Fruit fly (Drosophila melanogaster) whole organism, wandering third instar larva: Measurements from ENCODE around the gene mldr.

Experiments used
- Abd-B ChIP-seq: fragments of >200 bp; optimal IDR thresholded peaks from 2 replicates; lab custom pipeline; 2017; ENCODE audit warnings: missing biosample characterization, missing genetic modification characterization
- CG32264 ChIP-seq: fragments of 200-800 bp; sonication (Bioruptor generic); optimal IDR thresholded peaks from 2 replicates; lab custom pipeline; 2016; ENCODE audit warnings: missing biosample characterization, missing genetic modification characterization
- CG9705 ChIP-seq: fragments of 200-800 bp; sonication (Bioruptor generic); optimal IDR thresholded peaks from 2 replicates; lab custom pipeline; 2018; ENCODE audit warnings: missing biosample characterization, mild to moderate bottlenecking, missing genetic modification characterization
- CrebA ChIP-seq: fragments of 200-800 bp; sonication (Bioruptor generic); optimal IDR thresholded peaks from 2 replicates; lab custom pipeline; 2016; ENCODE audit warnings: missing biosample characterization, mild to moderate bottlenecking, missing genetic modification characterization, borderline replicate concordance
- Dfd ChIP-seq: fragments of >200 bp; optimal IDR thresholded peaks from 2 replicates; lab custom pipeline; 2017; ENCODE audit warnings: missing biosample characterization, missing genetic modification characterization
- Dif ChIP-seq: fragments of 200-275, 200-300 bp; sonication (Bioruptor generic); optimal IDR thresholded peaks from 2 replicates; lab custom pipeline; 2018; ENCODE audit warnings: missing biosample characterization, missing genetic modification characterization; ENCODE audit not compliant: partially characterized antibody
- GATAd ChIP-seq: sonication (Bioruptor generic); optimal IDR thresholded peaks from 2 replicates; lab custom pipeline; 2016; ENCODE audit warnings: missing biosample characterization, missing genetic modification characterization
- HLH106 ChIP-seq: fragments of 200-800 bp; optimal IDR thresholded peaks from 3 replicates; lab custom pipeline; 2019; ENCODE audit warnings: missing biosample characterization, mild to moderate bottlenecking, missing genetic modification characterization, moderate library complexity
- Hnf4 ChIP-seq: fragments of 200-800 bp; sonication (Bioruptor generic); optimal IDR thresholded peaks from 2 replicates; lab custom pipeline; 2016; ENCODE audit warnings: missing biosample characterization, mild to moderate bottlenecking, missing genetic modification characterization
- Hr78 ChIP-seq: fragments of >200 bp; optimal IDR thresholded peaks from 2 replicates; lab custom pipeline; 2017; ENCODE audit warnings: missing biosample characterization, missing genetic modification characterization
- Hr83 ChIP-seq: fragments of 200-300 bp; sonication (Bioruptor generic); optimal IDR thresholded peaks from 2 replicates; lab custom pipeline; 2016; ENCODE audit warnings: missing biosample characterization, mild to moderate bottlenecking, missing genetic modification characterization, moderate library complexity; ENCODE audit not compliant: poor library complexity, severe bottlenecking
- Jra ChIP-seq: sonication (Bioruptor generic); optimal IDR thresholded peaks from 2 replicates; lab custom pipeline; 2016; ENCODE audit warnings: missing biosample characterization, missing genetic modification characterization
- Mio ChIP-seq: sonication (Bioruptor generic); optimal IDR thresholded peaks from 2 replicates; lab custom pipeline; 2016; ENCODE audit warnings: missing biosample characterization, missing genetic modification characterization
- Myc ChIP-seq: fragments of >200 bp; optimal IDR thresholded peaks from 2 replicates; lab custom pipeline; 2017
- N ChIP-seq: fragments of >200 bp; optimal IDR thresholded peaks from 2 replicates; lab custom pipeline; 2018; ENCODE audit warnings: missing biosample characterization, missing external identifiers, missing genetic modification characterization
- OdsH ChIP-seq: fragments of 200-800 bp; sonication (Bioruptor generic); optimal IDR thresholded peaks from 2 replicates; lab custom pipeline; 2016; ENCODE audit warnings: missing biosample characterization, mild to moderate bottlenecking, missing genetic modification characterization
- Rel ChIP-seq, 2 experiments: fragments of 200-800 bp; sonication (Bioruptor generic) in 1 of 2; optimal IDR thresholded peaks; 2 replicates in 1 of 2; 3 replicates in 1 of 2; lab custom pipeline; 2016 to 2019; ENCODE audit warnings: mild to moderate bottlenecking in 2 of 2, missing biosample characterization in 2 of 2, missing genetic modification characterization in 2 of 2, moderate library complexity in 1 of 2
- Sp1 ChIP-seq: fragments of 200-800 bp; sonication (Bioruptor generic); optimal IDR thresholded peaks from 3 replicates; lab custom pipeline; 2019; ENCODE audit warnings: missing biosample characterization, mild to moderate bottlenecking, missing genetic modification characterization, moderate library complexity
- Vsx2 ChIP-seq: fragments of 200-300, 225-300 bp; sonication (Bioruptor generic); optimal IDR thresholded peaks from 2 replicates; lab custom pipeline; 2018; ENCODE audit warnings: missing biosample characterization, missing genetic modification characterization; ENCODE audit not compliant: partially characterized antibody
- br ChIP-seq: fragments of 200-800 bp; sonication (Bioruptor generic); optimal IDR thresholded peaks from 2 replicates; lab custom pipeline; 2016; ENCODE audit warnings: missing biosample characterization, missing genetic modification characterization
- brk ChIP-seq: fragments of 200-800 bp; sonication (Bioruptor generic); optimal IDR thresholded peaks from 2 replicates; lab custom pipeline; 2016; ENCODE audit warnings: missing biosample characterization, mild to moderate bottlenecking, missing genetic modification characterization
- dmrt93B ChIP-seq: fragments of 200-800 bp; sonication (Bioruptor generic); optimal IDR thresholded peaks from 2 replicates; lab custom pipeline; 2018; ENCODE audit warnings: missing biosample characterization, mild to moderate bottlenecking, missing genetic modification characterization
- dsf ChIP-seq: sonication (Bioruptor generic); optimal IDR thresholded peaks from 2 replicates; lab custom pipeline; 2016; ENCODE audit warnings: missing biosample characterization, missing genetic modification characterization, borderline replicate concordance
- foxo ChIP-seq, 2 experiments: fragments of 200-800 bp; sonication (Bioruptor generic); optimal IDR thresholded peaks; 2 replicates in 1 of 2; 3 replicates in 1 of 2; lab custom pipeline; 2016 to 2017; ENCODE audit warnings: missing biosample characterization in 2 of 2, missing genetic modification characterization in 2 of 2
- fru ChIP-seq: fragments of 200-800 bp; sonication (Bioruptor generic); optimal IDR thresholded peaks from 3 replicates; lab custom pipeline; 2016; ENCODE audit warnings: missing biosample characterization, mild to moderate bottlenecking, missing genetic modification characterization
- h ChIP-seq: fragments of 200-800 bp; sonication (Bioruptor generic); optimal IDR thresholded peaks from 3 replicates; lab custom pipeline; 2016; ENCODE audit warnings: missing biosample characterization, mild to moderate bottlenecking, missing genetic modification characterization
- jim ChIP-seq: fragments of 175-275, 200-325 bp; sonication (Bioruptor generic); optimal IDR thresholded peaks from 2 replicates; lab custom pipeline; 2016; ENCODE audit warnings: missing biosample characterization, mild to moderate bottlenecking, missing genetic modification characterization
- lola ChIP-seq: fragments of >200 bp; optimal IDR thresholded peaks from 2 replicates; lab custom pipeline; 2017; ENCODE audit warnings: missing biosample characterization, missing genetic modification characterization
- pan ChIP-seq: fragments of >200 bp; optimal IDR thresholded peaks from 2 replicates; lab custom pipeline; 2017
- rgr ChIP-seq: fragments of 200-800 bp; sonication (Bioruptor generic); optimal IDR thresholded peaks from 3 replicates; lab custom pipeline; 2016; ENCODE audit warnings: missing biosample characterization, mild to moderate bottlenecking, missing genetic modification characterization
- sage ChIP-seq: fragments of 200-800 bp; sonication (Bioruptor generic); optimal IDR thresholded peaks from 2 replicates; lab custom pipeline; 2016; ENCODE audit warnings: missing biosample characterization, mild to moderate bottlenecking, missing genetic modification characterization
- sv ChIP-seq: fragments of 200-800 bp; sonication (Bioruptor generic); optimal IDR thresholded peaks from 3 replicates; lab custom pipeline; 2016; ENCODE audit warnings: missing biosample characterization, missing genetic modification characterization
- woc ChIP-seq: sonication (Bioruptor generic); optimal IDR thresholded peaks from 2 replicates; lab custom pipeline; 2016; ENCODE audit warnings: missing biosample characterization, mild to moderate bottlenecking, missing genetic modification characterization

mldr gene

DNA sequence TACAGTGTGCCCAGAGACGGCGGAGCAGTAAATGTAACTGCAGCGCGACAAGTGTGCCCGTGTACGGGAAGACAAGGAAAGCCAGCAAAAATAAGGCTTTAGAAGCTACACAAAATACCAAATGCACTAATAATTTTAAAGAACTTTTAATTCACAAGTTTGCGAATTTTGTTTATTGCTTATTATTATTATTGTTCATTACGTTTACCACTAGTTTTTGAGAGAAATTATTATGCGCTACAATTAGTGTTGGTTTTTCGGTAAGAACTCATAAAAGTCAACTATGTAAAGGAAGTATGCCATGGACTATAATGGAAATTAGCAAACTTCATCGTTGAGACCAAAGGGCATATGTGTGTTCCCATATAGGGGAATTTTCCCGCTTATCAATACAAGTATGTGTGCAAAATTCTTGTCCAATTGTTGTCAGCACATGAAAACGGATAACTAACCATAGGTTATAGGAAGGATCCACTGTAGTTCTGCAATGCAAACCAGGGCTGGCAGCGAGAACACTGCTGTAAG lies 23.9 kb upstream of the mldr start, which contains the start of gene schlank (continued):
- TF ChIP-seq brk (no peak), Myc (lab: Kevin White, UChicago) (no peak), GATAd (GFP tag; lab: Kevin White, UChicago) (no peak)

DNA sequence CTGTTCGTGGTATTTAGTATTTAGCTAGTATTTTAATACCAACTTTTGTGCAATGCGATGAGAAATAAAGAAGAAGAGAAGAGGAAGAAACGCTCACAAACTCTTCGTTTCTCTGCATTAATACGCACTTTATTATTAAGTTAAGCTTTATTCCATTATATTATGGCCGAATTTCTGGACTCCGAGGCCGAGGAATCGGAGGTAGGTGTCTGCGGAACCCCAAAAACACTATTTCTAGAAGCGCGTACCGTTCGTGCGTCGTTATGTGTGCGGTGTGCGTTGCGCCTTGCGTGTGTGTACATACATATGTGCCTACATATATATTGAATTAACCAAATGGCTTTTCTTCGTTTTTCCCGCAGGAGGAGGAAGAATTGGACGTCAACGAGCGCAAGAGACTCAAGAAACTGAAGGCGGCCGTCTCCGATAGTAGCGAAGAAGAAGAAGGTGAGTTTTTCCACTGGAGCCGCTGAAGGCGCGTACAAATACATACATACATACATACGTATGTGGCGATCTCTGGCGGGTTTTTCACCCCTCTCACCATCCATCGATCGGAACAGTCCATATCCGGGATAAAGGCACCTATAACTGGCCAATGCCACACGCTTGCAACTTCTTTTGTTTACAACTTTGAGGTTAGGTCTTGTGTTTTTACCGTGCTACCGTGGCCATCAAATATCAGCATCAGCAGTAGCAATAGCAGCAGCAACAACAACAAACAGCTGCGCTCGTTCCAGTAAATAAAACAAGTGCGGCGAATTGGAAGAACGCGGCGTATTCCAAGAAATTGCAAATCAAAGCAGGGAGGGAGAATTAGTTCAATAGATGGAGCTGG lies 23.1 kb upstream of the mldr start, which contains the start of gene Spt6:
Spt6 (plus strand) TSS at position 53 of the 838 bp plus-strand sequence.
- TF ChIP-seq Dif (GFP tag; lab: Kevin White, UChicago) (no peak), Sp1 (GFP tag; lab: Kevin White, UChicago) (no peak), Abd-B (GFP tag; lab: Kevin White, UChicago) (no peak), CG9705 (no peak), dmrt93B (GFP tag; lab: Kevin White, UChicago) (no peak), HLH106 (tag; lab: Kevin White, UChicago) (no peak), Rel (GFP tag; optimal IDR thresholded peaks at IDR 0.05; lab: Kevin White, UChicago) (no peak), Rel (tag; optimal IDR thresholded peaks at IDR 0.05; lab: Kevin White, UChicago) (peak; percentile 3), Mio (GFP tag; lab: Kevin White, UChicago) (no peak), Hnf4 (GFP tag; lab: Kevin White, UChicago) (no peak)

DNA sequence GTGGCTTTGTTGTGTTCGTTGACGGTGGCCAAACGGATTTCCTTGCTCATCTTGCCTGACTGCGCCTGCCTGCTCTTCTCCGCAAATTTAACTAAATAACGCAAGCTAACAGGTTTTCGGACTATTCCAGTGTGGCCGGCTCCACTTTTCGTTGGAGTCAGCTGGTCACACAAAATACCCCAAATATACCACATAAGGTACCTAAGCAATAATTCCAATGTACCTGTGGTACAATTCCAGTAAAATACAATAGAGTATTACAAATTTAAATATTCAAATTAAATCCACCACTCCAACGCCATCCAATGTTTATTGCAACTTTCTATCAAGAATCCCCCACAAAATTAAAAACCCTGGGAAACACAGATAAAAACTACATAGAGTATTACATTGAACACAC lies 14.5 kb upstream of the mldr start, which contains the start of gene CG3566:
CG3566 (minus strand) TSS at position 135 of the 400 bp plus-strand sequence.
- TF ChIP-seq Myc (lab: Kevin White, UChicago) (peak; percentile 66), CG9705 (no peak), fru (GFP tag; lab: Kevin White, UChicago) (peak; percentile 37), lola (GFP tag; lab: Kevin White, UChicago) (no peak), foxo (GFP tag; optimal IDR thresholded peaks at IDR 0.05; lab: Kevin White, UChicago) (peak in 1 of 2 experiments; percentile 27), Hr83 (GFP tag; lab: Kevin White, UChicago) (peak; percentile 16), woc (GFP tag; lab: Kevin White, UChicago) (peak; percentile 73), Rel (GFP tag; optimal IDR thresholded peaks at IDR 0.05; lab: Kevin White, UChicago) (no peak), Rel (tag; optimal IDR thresholded peaks at IDR 0.05; lab: Kevin White, UChicago) (peak; percentile 80), Sp1 (GFP tag; lab: Kevin White, UChicago) (peak; percentile 13), rgr (GFP tag; lab: Kevin White, UChicago) (peak; percentile 11), Vsx2 (no peak)

DNA sequence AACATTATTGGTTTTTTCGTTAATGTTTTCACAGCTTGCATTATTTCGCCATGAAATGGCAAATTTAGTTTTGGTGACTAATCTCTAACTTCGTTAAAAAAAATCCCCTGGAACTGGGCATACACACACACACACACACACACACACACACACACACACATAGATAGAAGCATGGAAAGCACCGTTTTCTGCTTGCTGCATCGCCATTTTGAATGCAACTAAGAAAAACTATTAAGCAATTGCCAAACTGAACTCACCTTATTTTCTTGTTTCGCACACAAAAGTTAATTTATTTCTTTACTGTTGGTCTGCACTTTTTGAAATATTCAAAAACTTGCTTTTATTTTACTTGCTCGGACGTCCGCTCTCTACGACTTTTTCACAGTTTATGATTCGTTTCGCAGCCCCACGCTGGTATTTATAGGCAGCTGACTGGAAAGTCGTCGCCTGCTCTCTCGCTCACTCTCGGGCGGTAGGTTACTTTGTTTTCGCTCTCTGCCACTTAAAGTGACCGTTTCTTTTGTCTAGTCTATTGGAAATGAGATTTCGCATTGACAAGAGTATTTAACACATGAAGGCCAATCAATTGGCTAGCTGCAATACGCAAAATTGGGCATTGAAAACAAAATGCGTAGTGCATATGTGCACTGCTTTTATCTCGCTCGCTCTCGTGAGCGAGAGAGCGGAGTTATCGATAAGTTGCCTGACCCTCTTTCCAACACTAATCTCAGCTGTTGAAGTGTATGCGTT lies 12.0 kb upstream of the mldr start:
- TF ChIP-seq pan, result no peak
- no peak for TF ChIP-seq lola (GFP tag; lab: Kevin White, UChicago)
- peak; percentile 5 for TF ChIP-seq woc (GFP tag; lab: Kevin White, UChicago)
- TF ChIP-seq foxo (GFP tag; optimal IDR thresholded peaks at IDR 0.05; lab: Kevin White, UChicago), result peak in 1 of 2 experiments; percentile 24
- TF ChIP-seq Hr83 (GFP tag; lab: Kevin White, UChicago), result peak; percentile 60
- TF ChIP-seq Jra (GFP tag; lab: Kevin White, UChicago), result no peak
- TF ChIP-seq Abd-B (GFP tag; lab: Kevin White, UChicago), result no peak
- TF ChIP-seq Rel (GFP tag; optimal IDR thresholded peaks at IDR 0.05; lab: Kevin White, UChicago), result no peak
- peak; percentile 98 for TF ChIP-seq Rel (tag; optimal IDR thresholded peaks at IDR 0.05; lab: Kevin White, UChicago)
- TF ChIP-seq Hr78 (GFP tag; lab: Kevin White, UChicago), result no peak
- TF ChIP-seq CrebA (GFP tag; lab: Kevin White, UChicago), result no peak
- TF ChIP-seq br (GFP tag; lab: Kevin White, UChicago), result peak; percentile 50
- TF ChIP-seq CG32264 (GFP tag; lab: Kevin White, UChicago), result no peak
- no peak for TF ChIP-seq jim (GFP tag; lab: Kevin White, UChicago)
- TF ChIP-seq dmrt93B (GFP tag; lab: Kevin White, UChicago), result no peak
- TF ChIP-seq sage (GFP tag; lab: Kevin White, UChicago), result no peak
- no peak for TF ChIP-seq dsf (GFP tag; lab: Kevin White, UChicago)
- TF ChIP-seq fru (GFP tag; lab: Kevin White, UChicago), result peak; percentile 9
- TF ChIP-seq Myc (lab: Kevin White, UChicago), result no peak
- no peak for TF ChIP-seq CG9705
- TF ChIP-seq sv (GFP tag; lab: Kevin White, UChicago), result peak; percentile 11
- TF ChIP-seq OdsH (GFP tag; lab: Kevin White, UChicago), result peak; percentile 6
- TF ChIP-seq N (GFP tag; lab: Kevin White, UChicago), result no peak
- no peak for TF ChIP-seq Dfd (GFP tag; lab: Kevin White, UChicago)
- peak; percentile 43 for TF ChIP-seq h (GFP tag; lab: Kevin White, UChicago)
- peak; percentile 12 for TF ChIP-seq Dif (GFP tag; lab: Kevin White, UChicago)
- TF ChIP-seq Sp1 (GFP tag; lab: Kevin White, UChicago), result peak; percentile 54
- no peak for TF ChIP-seq GATAd (GFP tag; lab: Kevin White, UChicago)
- TF ChIP-seq Vsx2, result no peak
- TF ChIP-seq rgr (GFP tag; lab: Kevin White, UChicago), result peak; percentile 22
- TF ChIP-seq, all 38 proteins: peak for 12
